Worm (Caenorhabditis elegans) whole organism, L1 larva: ENCODE measurements around the gene sre-12.

Experiments used
- aha-1 ChIP-seq: fragments of 150-350 bp; optimal IDR thresholded peaks from 2 replicates; lab custom pipeline; 2014; ENCODE audit warnings: missing biosample characterization, missing genetic modification characterization
- ama-1 ChIP-seq: fragments of 150-350 bp; optimal IDR thresholded peaks from 2 replicates; lab custom pipeline; 2014
- dpl-1 ChIP-seq, 3 experiments: fragments of 150-350 bp in 2 of 3; sonication (generic microtip) in 1 of 3; optimal IDR thresholded peaks; 2 replicates each; lab custom pipeline; 2014 to 2017; ENCODE audit warnings: missing biosample characterization in 3 of 3, missing genetic modification characterization in 3 of 3, missing genetic modification reagents in 3 of 3
- egl-27 ChIP-seq, 2 experiments: fragments of 150-350 bp in 1 of 2; sonication (generic microtip); optimal IDR thresholded peaks; 3 replicates each; lab custom pipeline; 2017 to 2018; ENCODE audit warnings: missing biosample characterization in 2 of 2, missing genetic modification characterization in 2 of 2, missing genetic modification reagents in 2 of 2
- elt-2 ChIP-seq: sonication (generic microtip); optimal IDR thresholded peaks from 2 replicates; lab custom pipeline; 2016; ENCODE audit warnings: missing genetic modification characterization, mild to moderate bottlenecking, inconsistent platforms, missing compliant biosample characterization, missing genetic modification reagents
- nhr-237 ChIP-seq: fragments of 150-350 bp; optimal IDR thresholded peaks from 2 replicates; lab custom pipeline; 2014; ENCODE audit warnings: missing biosample characterization, missing genetic modification characterization
- nhr-71 ChIP-seq: sonication (generic microtip); optimal IDR thresholded peaks from 2 replicates; lab custom pipeline; 2016; ENCODE audit warnings: mild to moderate bottlenecking, missing genetic modification characterization, moderate library complexity, missing compliant biosample characterization
- nhr-77 ChIP-seq: fragments of 150-350 bp; optimal IDR thresholded peaks from 2 replicates; lab custom pipeline; 2014; ENCODE audit warnings: missing biosample characterization, missing genetic modification characterization
- sox-4 ChIP-seq: sonication (generic microtip); optimal IDR thresholded peaks from 2 replicates; lab custom pipeline; 2016; ENCODE audit warnings: missing genetic modification characterization, missing compliant biosample characterization
- swsn-7 ChIP-seq: sonication (generic microtip); optimal IDR thresholded peaks from 2 replicates; lab custom pipeline; 2016; ENCODE audit warnings: missing genetic modification characterization, missing compliant biosample characterization
- unc-130 ChIP-seq: fragments of 150-350 bp; optimal IDR thresholded peaks from 2 replicates; lab custom pipeline; 2017; ENCODE audit warnings: missing biosample characterization, missing genetic modification characterization, inconsistent platforms
- unc-62 ChIP-seq: fragments of 150-350 bp; optimal IDR thresholded peaks from 2 replicates; lab custom pipeline; 2014; ENCODE audit warnings: missing biosample characterization, missing genetic modification reagents, missing genetic modification characterization
- unc-86 ChIP-seq: sonication (generic microtip); optimal IDR thresholded peaks from 2 replicates; lab custom pipeline; 2016; ENCODE audit warnings: missing genetic modification characterization, missing compliant biosample characterization

DNA sequence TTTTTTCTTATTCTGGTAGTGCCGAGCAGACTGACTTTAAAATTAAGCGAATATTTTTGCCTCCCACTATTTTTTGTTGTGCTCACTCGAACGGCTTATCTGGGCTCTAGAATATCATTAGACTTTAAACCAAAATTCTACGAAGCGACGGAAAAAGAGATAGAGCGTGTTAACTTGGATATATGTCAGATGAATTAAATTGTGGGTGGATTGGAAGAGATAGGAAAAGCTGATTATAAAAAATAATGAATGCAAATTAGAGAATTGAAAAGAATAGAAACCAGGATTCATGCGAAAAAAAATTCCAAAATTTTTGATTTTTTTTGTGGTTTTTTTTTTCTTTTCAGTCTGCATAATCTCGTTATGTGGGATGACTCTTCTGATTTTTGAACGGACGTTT, 42.9 kb upstream of the sre-12 start, which contains the start of gene F20A1.4:
- TF ChIP-seq aha-1 (tag; lab: Kevin White, UChicago) (no peak), unc-62 (GFP tag; lab: Kevin White, UChicago) (no peak), unc-130 (tag; lab: Kevin White, UChicago) (no peak), swsn-7 (no peak), ama-1 (no peak), unc-86 (tag; lab: Kevin White, UChicago) (no peak), sox-4 (no peak), nhr-77 (tag; lab: Kevin White, UChicago) (no peak), egl-27 (tag; optimal IDR thresholded peaks at IDR 0.05; lab: Kevin White, UChicago) (no peak), elt-2 (tag; lab: Kevin White, UChicago) (no peak), dpl-1 (GFP tag; optimal IDR thresholded peaks at IDR 0.05; lab: Kevin White, UChicago) (no peak), nhr-71 (no peak), nhr-237 (tag; lab: Kevin White, UChicago) (no peak)
